Fruit fly (Drosophila melanogaster) whole organism: Measurements from ENCODE around the gene fzy.

Source experiments
- Dll ChIP-seq: fragments of >200 bp; optimal IDR thresholded peaks from 2 replicates; lab custom pipeline; 2017
- EcR ChIP-seq, 2 experiments: fragments of >200 bp; optimal IDR thresholded peaks; 2 replicates each; lab custom pipeline; 2017; ENCODE audit warnings: missing biosample characterization in 2 of 2, missing genetic modification characterization in 2 of 2, missing genetic modification reagents in 2 of 2
- pan ChIP-seq: fragments of >200 bp; optimal IDR thresholded peaks from 2 replicates; lab custom pipeline; 2017

- TF ChIP-seq EcR (GFP tag; optimal IDR thresholded peaks at IDR 0.05; lab: Kevin White, UChicago) (no peak), Dll (no peak), pan (lab: Kevin White, UChicago) (no peak)
Observed at dm6 chr2L:16325515-16326257, 14.9 kb downstream of the fzy start, which contains the start of gene cact.
